Fruit fly (Drosophila melanogaster): ENCODE measurements around the gene Vps13B.

Vps13B gene

dm6 chr3R:29935756-29936155 lies at the start of gene Vps13B, which contains the start of gene eIF2Balpha (continued):
- TF ChIP-seq Bgb (GFP tag; IDR thresholded peaks at IDR 0.05; ENCODE audit: partially characterized antibody) (peak; percentile 95), CG5245 (GFP tag; optimal IDR thresholded peaks at IDR 0.05) (no peak), Fer2 (tag; optimal IDR thresholded peaks at IDR 0.05) (no peak), CTCF (GFP tag; optimal IDR thresholded peaks at IDR 0.05) (no peak), CG34422 (GFP tag; IDR thresholded peaks at IDR 0.05) (peak; percentile 61; the same call in 1 of the 3 replicates), seq (GFP tag; IDR thresholded peaks at IDR 0.05) (no peak), HLHmδ (GFP tag; optimal IDR thresholded peaks at IDR 0.05) (no peak), dmrt11E (tag; optimal IDR thresholded peaks at IDR 0.05) (no peak), Dp (GFP tag; optimal IDR thresholded peaks at IDR 0.05) (peak; percentile 9), amos (GFP tag; IDR thresholded peaks at IDR 0.05; ENCODE audit: partially characterized antibody) (peak; percentile 70), Adf1 (GFP tag; IDR thresholded peaks at IDR 0.05) (no peak), schlank (tag; optimal IDR thresholded peaks at IDR 0.05) (no peak), CG9932 (GFP tag; IDR thresholded peaks at IDR 0.05) (no peak), ci (GFP tag; IDR thresholded peaks at IDR 0.05) (peak; percentile 40; the same call in 1 of the 3 replicates), twi (tag; optimal IDR thresholded peaks at IDR 0.05) (no peak), CG7963 (GFP tag; IDR thresholded peaks at IDR 0.05; ENCODE audit: partially characterized antibody) (peak; percentile 96), Opbp (GFP tag; IDR thresholded peaks at IDR 0.05; ENCODE audit: partially characterized antibody) (peak; percentile 87; the same call in 2 of the 3 replicates), CG2116 (GFP tag; optimal IDR thresholded peaks at IDR 0.05) (peak; percentile 29), CG1832 (GFP tag; optimal IDR thresholded peaks at IDR 0.05) (no peak), ewg (GFP tag; optimal IDR thresholded peaks at IDR 0.05) (no peak), gfzf (GFP tag; optimal IDR thresholded peaks at IDR 0.05) (peak; percentile 18), CG11398 (GFP tag; optimal IDR thresholded peaks at IDR 0.05) (no peak), dimm (GFP tag; IDR thresholded peaks at IDR 0.05) (no peak), danr (GFP tag; IDR thresholded peaks at IDR 0.05) (no peak), pnt (GFP tag; optimal IDR thresholded peaks at IDR 0.05) (no peak), Bteb2 (GFP tag; optimal IDR thresholded peaks at IDR 0.05) (no peak), en (GFP tag; optimal IDR thresholded peaks at IDR 0.05) (no peak), YL-1 (GFP tag; optimal IDR thresholded peaks at IDR 0.05) (no peak), HLH3B (GFP tag; IDR thresholded peaks at IDR 0.05) (peak; percentile 45; the same call in 1 of the 2 replicates), CG14667 (GFP tag; IDR thresholded peaks at IDR 0.05) (no peak), fd102C (GFP tag; optimal IDR thresholded peaks at IDR 0.05) (no peak), Dek (tag; optimal IDR thresholded peaks at IDR 0.05) (no peak), CG3065 (GFP tag; optimal IDR thresholded peaks at IDR 0.05) (no peak), zen (tag; optimal IDR thresholded peaks at IDR 0.05) (no peak), ems (GFP tag; optimal IDR thresholded peaks at IDR 0.05) (no peak), Awh (GFP tag; IDR thresholded peaks at IDR 0.05) (no peak), CoRest (tag; optimal IDR thresholded peaks at IDR 0.05) (no peak), BEAF-32 (GFP tag; optimal IDR thresholded peaks at IDR 0.05) (peak; percentile 8), CG9215 (GFP tag; IDR thresholded peaks at IDR 0.05) (no peak), NfI (GFP tag; optimal IDR thresholded peaks at IDR 0.05) (no peak), Xrp1 (GFP tag; IDR thresholded peaks at IDR 0.05) (no peak), ham (GFP tag; IDR thresholded peaks at IDR 0.05) (no peak), Bdp1 (GFP tag; optimal IDR thresholded peaks at IDR 0.05) (no peak), Chrac-16 (GFP tag; optimal IDR thresholded peaks at IDR 0.05) (no peak), CG12104 (GFP tag; optimal IDR thresholded peaks at IDR 0.05) (no peak), hb (GFP tag; IDR thresholded peaks at IDR 0.05; ENCODE audit: partially characterized antibody) (peak; percentile 78), inv (GFP tag; IDR thresholded peaks at IDR 0.05; ENCODE audit: partially characterized antibody) (peak; percentile 61; the same call in 1 of the 2 replicates), unc-4 (GFP tag; IDR thresholded peaks at IDR 0.05; ENCODE audit: partially characterized antibody) (peak; percentile 66), vnd (GFP tag; IDR thresholded peaks at IDR 0.05; ENCODE audit: partially characterized antibody) (peak; percentile 53; the same call in 1 of the 3 replicates), CG30020 (tag; optimal IDR thresholded peaks at IDR 0.05) (no peak), CG17802 (tag; optimal IDR thresholded peaks at IDR 0.05) (no peak)

All from whole organism, embryonic.